Worm (Caenorhabditis elegans): ENCODE measurements around the gene ZK822.10.

ZK822.10 gene

ce11 chrIV:11925346-11926075, 8.6 kb downstream of the ZK822.10 start, which contains the start of the genes srlf-33 and srlf-32:
TSS of gene srlf-33 (minus strand) at chrIV:11925446.
TSS of gene srlf-32 (plus strand) at chrIV:11926025.
- no peak for TF ChIP-seq ref-1 (GFP tag; conservative IDR thresholded peaks at IDR 0.05)
- no peak for TF ChIP-seq cog-1 (tag; optimal IDR thresholded peaks at IDR 0.05)
- no peak for TF ChIP-seq flt-1 (GFP tag; IDR thresholded peaks at IDR 0.05)
- TF ChIP-seq ztf-29 (GFP tag; IDR thresholded peaks at IDR 0.05), result no peak
- TF ChIP-seq klf-2 (GFP tag; conservative IDR thresholded peaks at IDR 0.05), result no peak
- TF ChIP-seq ztf-23 (GFP tag; IDR thresholded peaks at IDR 0.05), result no peak
- TF ChIP-seq med-1 (GFP tag; optimal IDR thresholded peaks at IDR 0.05; ENCODE audit: insufficient read depth), result no peak
- TF ChIP-seq T22C8.4 (GFP tag; IDR thresholded peaks at IDR 0.05), result no peak
- no peak for TF ChIP-seq tab-1 (GFP tag; IDR thresholded peaks at IDR 0.05)

ce11 chrIV:11928388-11928787, 11.5 kb downstream of the ZK822.10 start:
- no peak for TF ChIP-seq klf-2 (GFP tag; conservative IDR thresholded peaks at IDR 0.05)
- peak; percentile 63; the same call in 1 of the 2 replicates for TF ChIP-seq ztf-23 (GFP tag; IDR thresholded peaks at IDR 0.05)
- peak; percentile 46; the same call in 1 of the 2 replicates for TF ChIP-seq ztf-29 (GFP tag; IDR thresholded peaks at IDR 0.05)
- TF ChIP-seq med-1 (GFP tag; optimal IDR thresholded peaks at IDR 0.05; ENCODE audit: insufficient read depth), result no peak
- TF ChIP-seq flt-1 (GFP tag; IDR thresholded peaks at IDR 0.05), result no peak; the same call in 1 of the 2 replicates
- peak; percentile 46; the same call in 1 of the 2 replicates for TF ChIP-seq ref-1 (GFP tag; conservative IDR thresholded peaks at IDR 0.05)
- no peak for TF ChIP-seq T22C8.4 (GFP tag; IDR thresholded peaks at IDR 0.05)
- TF ChIP-seq cog-1 (tag; optimal IDR thresholded peaks at IDR 0.05), result no peak
- TF ChIP-seq tab-1 (GFP tag; IDR thresholded peaks at IDR 0.05), result peak; percentile 77; the same call in 1 of the 2 replicates

ce11 chrIV:11930572-11930971, 13.6 kb downstream of the ZK822.10 start, which contains the start of gene nhx-9:
TSS of gene nhx-9 (plus strand) at chrIV:11930872.
- TF ChIP-seq med-1 (GFP tag; optimal IDR thresholded peaks at IDR 0.05; ENCODE audit: insufficient read depth) (no peak), T22C8.4 (GFP tag; IDR thresholded peaks at IDR 0.05) (no peak), klf-2 (GFP tag; conservative IDR thresholded peaks at IDR 0.05) (no peak), tab-1 (GFP tag; IDR thresholded peaks at IDR 0.05) (no peak), ref-1 (GFP tag; conservative IDR thresholded peaks at IDR 0.05) (no peak), ztf-23 (GFP tag; IDR thresholded peaks at IDR 0.05) (no peak), cog-1 (tag; optimal IDR thresholded peaks at IDR 0.05) (no peak), ztf-29 (GFP tag; IDR thresholded peaks at IDR 0.05) (no peak), flt-1 (GFP tag; IDR thresholded peaks at IDR 0.05) (no peak)

ce11 chrIV:11937087-11937486, 20.1 kb downstream of the ZK822.10 start, which contains the start of gene slc-5A12:
TSS of gene slc-5A12 (plus strand) at chrIV:11937419.
- TF ChIP-seq ztf-29 (GFP tag; IDR thresholded peaks at IDR 0.05) (no peak), ref-1 (GFP tag; conservative IDR thresholded peaks at IDR 0.05) (no peak), cog-1 (tag; optimal IDR thresholded peaks at IDR 0.05) (no peak), med-1 (GFP tag; optimal IDR thresholded peaks at IDR 0.05; ENCODE audit: insufficient read depth) (no peak), T22C8.4 (GFP tag; IDR thresholded peaks at IDR 0.05) (no peak), ztf-23 (GFP tag; IDR thresholded peaks at IDR 0.05) (no peak), flt-1 (GFP tag; IDR thresholded peaks at IDR 0.05) (no peak), klf-2 (GFP tag; conservative IDR thresholded peaks at IDR 0.05) (no peak), tab-1 (GFP tag; IDR thresholded peaks at IDR 0.05) (no peak)

- TF ChIP-seq ztf-29 (GFP tag; IDR thresholded peaks at IDR 0.05), result no peak
- no peak for TF ChIP-seq ztf-23 (GFP tag; IDR thresholded peaks at IDR 0.05)
- no peak for TF ChIP-seq med-1 (GFP tag; optimal IDR thresholded peaks at IDR 0.05; ENCODE audit: insufficient read depth)
- no peak for TF ChIP-seq flt-1 (GFP tag; IDR thresholded peaks at IDR 0.05)
- no peak for TF ChIP-seq klf-2 (GFP tag; conservative IDR thresholded peaks at IDR 0.05)
- TF ChIP-seq T22C8.4 (GFP tag; IDR thresholded peaks at IDR 0.05), result no peak
- TF ChIP-seq ref-1 (GFP tag; conservative IDR thresholded peaks at IDR 0.05), result no peak
- no peak for TF ChIP-seq tab-1 (GFP tag; IDR thresholded peaks at IDR 0.05)
- TF ChIP-seq cog-1 (tag; optimal IDR thresholded peaks at IDR 0.05), result no peak
Measured at ce11 chrIV:11938554-11938953, 21.6 kb downstream of the ZK822.10 start.

- no peak for TF ChIP-seq cog-1 (tag; optimal IDR thresholded peaks at IDR 0.05)
- TF ChIP-seq ztf-29 (GFP tag; IDR thresholded peaks at IDR 0.05), result no peak
Measured at ce11 chrIV:11942313-11942712, 25.4 kb downstream of the ZK822.10 start, which contains the start of gene ZK829.1. TSS of gene ZK829.1 (minus strand) at chrIV:11942413.

ce11 chrIV:11945621-11946020, 28.7 kb downstream of the ZK822.10 start, which contains the start of gene ZK829.3:
TSS of gene ZK829.3 (minus strand) at chrIV:11945721.
- no peak for TF ChIP-seq T22C8.4 (GFP tag; IDR thresholded peaks at IDR 0.05)
- no peak for TF ChIP-seq klf-2 (GFP tag; conservative IDR thresholded peaks at IDR 0.05)
- TF ChIP-seq ref-1 (GFP tag; conservative IDR thresholded peaks at IDR 0.05), result no peak
- no peak for TF ChIP-seq med-1 (GFP tag; optimal IDR thresholded peaks at IDR 0.05; ENCODE audit: insufficient read depth)
- no peak for TF ChIP-seq tab-1 (GFP tag; IDR thresholded peaks at IDR 0.05)
- no peak for TF ChIP-seq flt-1 (GFP tag; IDR thresholded peaks at IDR 0.05)
- TF ChIP-seq cog-1 (tag; optimal IDR thresholded peaks at IDR 0.05), result no peak
- no peak for TF ChIP-seq ztf-29 (GFP tag; IDR thresholded peaks at IDR 0.05)
- no peak for TF ChIP-seq ztf-23 (GFP tag; IDR thresholded peaks at IDR 0.05)

ce11 chrIV:11949717-11950116, 32.8 kb downstream of the ZK822.10 start, which contains the start of gene hdl-1:
TSS of gene hdl-1 (minus strand) at chrIV:11949817.
- TF ChIP-seq tab-1 (GFP tag; IDR thresholded peaks at IDR 0.05), result no peak
- no peak for TF ChIP-seq T22C8.4 (GFP tag; IDR thresholded peaks at IDR 0.05)
- no peak for TF ChIP-seq ztf-29 (GFP tag; IDR thresholded peaks at IDR 0.05)
- no peak for TF ChIP-seq klf-2 (GFP tag; conservative IDR thresholded peaks at IDR 0.05)
- TF ChIP-seq cog-1 (tag; optimal IDR thresholded peaks at IDR 0.05), result no peak
- no peak for TF ChIP-seq flt-1 (GFP tag; IDR thresholded peaks at IDR 0.05)
- no peak for TF ChIP-seq ztf-23 (GFP tag; IDR thresholded peaks at IDR 0.05)
- no peak for TF ChIP-seq ref-1 (GFP tag; conservative IDR thresholded peaks at IDR 0.05)
- no peak for TF ChIP-seq med-1 (GFP tag; optimal IDR thresholded peaks at IDR 0.05; ENCODE audit: insufficient read depth)

ce11 chrIV:11950270-11950669, 33.3 kb downstream of the ZK822.10 start, which contains the start of gene tbx-36:
TSS of gene tbx-36 (plus strand) at chrIV:11950570.
- TF ChIP-seq ztf-29 (GFP tag; IDR thresholded peaks at IDR 0.05) (no peak), cog-1 (tag; optimal IDR thresholded peaks at IDR 0.05) (no peak), ref-1 (GFP tag; conservative IDR thresholded peaks at IDR 0.05) (no peak), ztf-23 (GFP tag; IDR thresholded peaks at IDR 0.05) (no peak), klf-2 (GFP tag; conservative IDR thresholded peaks at IDR 0.05) (no peak), flt-1 (GFP tag; IDR thresholded peaks at IDR 0.05) (no peak), tab-1 (GFP tag; IDR thresholded peaks at IDR 0.05) (no peak), T22C8.4 (GFP tag; IDR thresholded peaks at IDR 0.05) (no peak), med-1 (GFP tag; optimal IDR thresholded peaks at IDR 0.05; ENCODE audit: insufficient read depth) (no peak)
